Worm (Caenorhabditis elegans): ENCODE results near the gene C36B7.2.
A peak's percentile ranks its signal among the peaks of the same experiment; 100 is the strongest.

Gene C36B7.2

ce11 chrX:7068400-7068799, 37.8 kb upstream of the C36B7.2 start, which contains the start of gene pdi-6 (continued):
- TF ChIP-seq snpc-1.3 (tag; optimal IDR thresholded peaks at IDR 0.05; ENCODE audit: insufficient read depth) (no peak), lsy-27 (tag; optimal IDR thresholded peaks at IDR 0.05; ENCODE audit: borderline replicate concordance, insufficient read depth) (no peak), bed-1 (GFP tag; IDR thresholded peaks at IDR 0.05) (no peak), egrh-3 (GFP tag; IDR thresholded peaks at IDR 0.05) (peak; percentile 45; the same call in 1 of the 2 replicates), Y53F4B.3 (GFP tag; IDR thresholded peaks at IDR 0.05) (no peak), hmg-20 (GFP tag; IDR thresholded peaks at IDR 0.05) (0 out of 2 replicates have a peak, but pooled peaks have one; percentile 4), F57C9.4 (tag; optimal IDR thresholded peaks at IDR 0.05) (no peak), C17E4.6 (GFP tag; IDR thresholded peaks at IDR 0.05) (no peak), C06A6.2 (GFP tag; conservative IDR thresholded peaks at IDR 0.05) (peak; percentile 68), rec-8 (tag; optimal IDR thresholded peaks at IDR 0.05) (no peak), nhr-27 (tag; optimal IDR thresholded peaks at IDR 0.05) (no peak), tbp1 (GFP tag; optimal IDR thresholded peaks at IDR 0.05) (no peak), ZK185.1 (tag; optimal IDR thresholded peaks at IDR 0.05; ENCODE audit: poor library complexity, severe bottlenecking) (peak; percentile 79), mcd-1 (GFP tag; IDR thresholded peaks at IDR 0.05) (peak; percentile 98), chd-7 (tag; optimal IDR thresholded peaks at IDR 0.05) (peak; percentile 23), B0336.3 (GFP tag; IDR thresholded peaks at IDR 0.05) (no peak), dpl-1 (GFP tag; optimal IDR thresholded peaks at IDR 0.05) (peak; percentile 11), akir-1 (GFP tag; optimal IDR thresholded peaks at IDR 0.05) (peak; percentile 30), nhr-120 (GFP tag; IDR thresholded peaks at IDR 0.05) (no peak), K11D2.4 (GFP tag; IDR thresholded peaks at IDR 0.05) (peak; percentile 84), hrde-1 (tag; optimal IDR thresholded peaks at IDR 0.05; ENCODE audit: borderline replicate concordance) (no peak), F57A8.1 (GFP tag; optimal IDR thresholded peaks at IDR 0.05) (no peak), ceh-100 (GFP tag; IDR thresholded peaks at IDR 0.05) (no peak), dpff-1 (tag; optimal IDR thresholded peaks at IDR 0.05) (no peak), aptf-2 (GFP tag; conservative IDR thresholded peaks at IDR 0.05) (no peak), Y53G8AR.9 (GFP tag; conservative IDR thresholded peaks at IDR 0.05) (peak; percentile 71), gei-17 (GFP tag; optimal IDR thresholded peaks at IDR 0.05) (peak; percentile 63), snpc-1.1 (tag; optimal IDR thresholded peaks at IDR 0.05; ENCODE audit: insufficient read depth) (no peak), tlf-1 (GFP tag; optimal IDR thresholded peaks at IDR 0.05) (peak; percentile 55), mxl-1 (tag; optimal IDR thresholded peaks at IDR 0.05) (no peak), let-526 (GFP tag; IDR thresholded peaks at IDR 0.05) (peak; percentile 86), nfya-1 (tag; optimal IDR thresholded peaks at IDR 0.05; ENCODE audit: borderline replicate concordance, insufficient read depth) (no peak), ztf-6 (GFP tag; IDR thresholded peaks at IDR 0.05) (peak; percentile 25; the same call in 1 of the 2 replicates), T26A5.8 (tag; optimal IDR thresholded peaks at IDR 0.05) (no peak), Y67H2A.10 (GFP tag; conservative IDR thresholded peaks at IDR 0.05) (0 out of 2 replicates have a peak, but pooled peaks have one; percentile 14), cebp-2 (GFP tag; IDR thresholded peaks at IDR 0.05) (no peak), madf-6 (GFP tag; IDR thresholded peaks at IDR 0.05) (no peak), nfya-2 (GFP tag; IDR thresholded peaks at IDR 0.05) (peak; percentile 94), efl-1 (GFP tag; optimal IDR thresholded peaks at IDR 0.05) (no peak), nfyb-1 (GFP tag; IDR thresholded peaks at IDR 0.05) (peak; percentile 100), attf-5 (GFP tag; optimal IDR thresholded peaks at IDR 0.05) (peak; percentile 92), dox-1 (GFP tag; IDR thresholded peaks at IDR 0.05) (peak; percentile 95; the same call in 1 of the 2 replicates), pha-4 (tag; optimal IDR thresholded peaks at IDR 0.05) (peak; percentile 41), ceh-27 (GFP tag; optimal IDR thresholded peaks at IDR 0.05) (peak; percentile 92), zim-3 (tag; optimal IDR thresholded peaks at IDR 0.05) (no peak), F49E8.2 (tag; optimal IDR thresholded peaks at IDR 0.05; ENCODE audit: insufficient read depth) (no peak), mes-4 (tag; optimal IDR thresholded peaks at IDR 0.05) (no peak)

All from whole organism, young adult.